Worm (Caenorhabditis elegans) whole organism, L2 larva: ENCODE measurements around the gene F53B1.8.

Experiments
- Y55F3AM.14 ChIP-seq: fragments of 200-800 bp; sonication (Bioruptor generic); optimal IDR thresholded peaks from 2 replicates; lab custom pipeline; 2018; ENCODE audit warnings: mild to moderate bottlenecking, missing genetic modification characterization, missing compliant biosample characterization
- ama-1 ChIP-seq: fragments of 150-350 bp; optimal IDR thresholded peaks from 2 replicates; lab custom pipeline; 2018; ENCODE audit warnings: inconsistent platforms
- ceh-82 ChIP-seq: fragments of 150-350 bp; optimal IDR thresholded peaks from 2 replicates; lab custom pipeline; 2014; ENCODE audit warnings: missing biosample characterization, missing genetic modification characterization
- lin-13 ChIP-seq: fragments of 150-350 bp; optimal IDR thresholded peaks from 2 replicates; lab custom pipeline; 2014; ENCODE audit warnings: missing biosample characterization, missing genetic modification reagents, missing genetic modification characterization
- mab-5 ChIP-seq: fragments of 150-350 bp; optimal IDR thresholded peaks from 2 replicates; lab custom pipeline; 2014; ENCODE audit warnings: missing biosample characterization, missing genetic modification characterization
- nhr-129 ChIP-seq: fragments of 150-350 bp; optimal IDR thresholded peaks from 2 replicates; lab custom pipeline; 2014; ENCODE audit warnings: missing biosample characterization, missing genetic modification characterization
- snpc-4 ChIP-seq: fragments of 150-350 bp; optimal IDR thresholded peaks from 2 replicates; lab custom pipeline; 2014; ENCODE audit warnings: missing biosample characterization, missing genetic modification characterization
- unc-62 ChIP-seq: fragments of 150-350 bp; optimal IDR thresholded peaks from 2 replicates; lab custom pipeline; 2014; ENCODE audit warnings: missing biosample characterization, missing genetic modification reagents, missing genetic modification characterization
- ztf-4 ChIP-seq: fragments of 150-350 bp; optimal IDR thresholded peaks from 2 replicates; lab custom pipeline; 2014; ENCODE audit warnings: missing biosample characterization, missing genetic modification characterization

ce11 chrX:2084988-2085387, 45.1 kb downstream of the F53B1.8 start, which contains the start of gene F49H12.2:
- no peak for TF ChIP-seq nhr-129 (tag; lab: Kevin White, UChicago)
- no peak for TF ChIP-seq mab-5
- no peak for TF ChIP-seq lin-13 (GFP tag; lab: Kevin White, UChicago)
- no peak for TF ChIP-seq snpc-4 (tag; lab: Kevin White, UChicago)
- TF ChIP-seq unc-62 (GFP tag; lab: Kevin White, UChicago) = no peak
- TF ChIP-seq ceh-82 (tag; lab: Kevin White, UChicago) = no peak
- TF ChIP-seq ama-1 (lab: Kevin White, UChicago) = no peak
- no peak for TF ChIP-seq Y55F3AM.14 (GFP tag; lab: Kevin White, UChicago)
- TF ChIP-seq ztf-4 (tag; lab: Kevin White, UChicago) = no peak
